Fruit fly (Drosophila melanogaster) whole organism, wandering third instar larva: ENCODE results near the gene CG7542.

Experiments used
- CG9705 ChIP-seq: fragments of 200-800 bp; sonication (Bioruptor generic); optimal IDR thresholded peaks from 2 replicates; lab custom pipeline; 2018; ENCODE audit warnings: missing biosample characterization, mild to moderate bottlenecking, missing genetic modification characterization
- CrebA ChIP-seq: fragments of 200-800 bp; sonication (Bioruptor generic); optimal IDR thresholded peaks from 2 replicates; lab custom pipeline; 2016; ENCODE audit warnings: missing biosample characterization, mild to moderate bottlenecking, missing genetic modification characterization, borderline replicate concordance
- Dfd ChIP-seq: fragments of >200 bp; optimal IDR thresholded peaks from 2 replicates; lab custom pipeline; 2017; ENCODE audit warnings: missing biosample characterization, missing genetic modification characterization
- Dif ChIP-seq: fragments of 200-275, 200-300 bp; sonication (Bioruptor generic); optimal IDR thresholded peaks from 2 replicates; lab custom pipeline; 2018; ENCODE audit warnings: missing biosample characterization, missing genetic modification characterization; ENCODE audit not compliant: partially characterized antibody
- GATAd ChIP-seq: sonication (Bioruptor generic); optimal IDR thresholded peaks from 2 replicates; lab custom pipeline; 2016; ENCODE audit warnings: missing biosample characterization, missing genetic modification characterization
- HLH106 ChIP-seq: fragments of 200-800 bp; optimal IDR thresholded peaks from 3 replicates; lab custom pipeline; 2019; ENCODE audit warnings: missing biosample characterization, mild to moderate bottlenecking, missing genetic modification characterization, moderate library complexity
- Hr78 ChIP-seq: fragments of >200 bp; optimal IDR thresholded peaks from 2 replicates; lab custom pipeline; 2017; ENCODE audit warnings: missing biosample characterization, missing genetic modification characterization
- Hr83 ChIP-seq: fragments of 200-300 bp; sonication (Bioruptor generic); optimal IDR thresholded peaks from 2 replicates; lab custom pipeline; 2016; ENCODE audit warnings: missing biosample characterization, mild to moderate bottlenecking, missing genetic modification characterization, moderate library complexity; ENCODE audit not compliant: poor library complexity, severe bottlenecking
- Mio ChIP-seq: sonication (Bioruptor generic); optimal IDR thresholded peaks from 2 replicates; lab custom pipeline; 2016; ENCODE audit warnings: missing biosample characterization, missing genetic modification characterization
- Myc ChIP-seq: fragments of >200 bp; optimal IDR thresholded peaks from 2 replicates; lab custom pipeline; 2017
- OdsH ChIP-seq: fragments of 200-800 bp; sonication (Bioruptor generic); optimal IDR thresholded peaks from 2 replicates; lab custom pipeline; 2016; ENCODE audit warnings: missing biosample characterization, mild to moderate bottlenecking, missing genetic modification characterization
- Rel ChIP-seq, 2 experiments: fragments of 200-800 bp; sonication (Bioruptor generic) in 1 of 2; optimal IDR thresholded peaks; 2 replicates in 1 of 2; 3 replicates in 1 of 2; lab custom pipeline; 2016 to 2019; ENCODE audit warnings: mild to moderate bottlenecking in 2 of 2, missing biosample characterization in 2 of 2, missing genetic modification characterization in 2 of 2, moderate library complexity in 1 of 2
- Sp1 ChIP-seq: fragments of 200-800 bp; sonication (Bioruptor generic); optimal IDR thresholded peaks from 3 replicates; lab custom pipeline; 2019; ENCODE audit warnings: missing biosample characterization, mild to moderate bottlenecking, missing genetic modification characterization, moderate library complexity
- Vsx2 ChIP-seq: fragments of 200-300, 225-300 bp; sonication (Bioruptor generic); optimal IDR thresholded peaks from 2 replicates; lab custom pipeline; 2018; ENCODE audit warnings: missing biosample characterization, missing genetic modification characterization; ENCODE audit not compliant: partially characterized antibody
- br ChIP-seq: fragments of 200-800 bp; sonication (Bioruptor generic); optimal IDR thresholded peaks from 2 replicates; lab custom pipeline; 2016; ENCODE audit warnings: missing biosample characterization, missing genetic modification characterization
- brk ChIP-seq: fragments of 200-800 bp; sonication (Bioruptor generic); optimal IDR thresholded peaks from 2 replicates; lab custom pipeline; 2016; ENCODE audit warnings: missing biosample characterization, mild to moderate bottlenecking, missing genetic modification characterization
- dl ChIP-seq, 2 experiments: fragments of 175-275, 200-275 bp in 1 of 2; fragments of 200-275 bp in 1 of 2; sonication (Bioruptor generic); optimal IDR thresholded peaks; lab custom pipeline; 2018; ENCODE audit warnings: mild to moderate bottlenecking in 2 of 2, missing biosample characterization in 2 of 2, missing genetic modification characterization in 2 of 2, moderate library complexity in 2 of 2; ENCODE audit not compliant: partially characterized antibody in 2 of 2, insufficient read depth in 1 of 2
- dmrt93B ChIP-seq: fragments of 200-800 bp; sonication (Bioruptor generic); optimal IDR thresholded peaks from 2 replicates; lab custom pipeline; 2018; ENCODE audit warnings: missing biosample characterization, mild to moderate bottlenecking, missing genetic modification characterization
- ey ChIP-seq: fragments of 200-800 bp; sonication (Bioruptor generic); optimal IDR thresholded peaks from 2 replicates; lab custom pipeline; 2016; ENCODE audit warnings: missing biosample characterization, missing genetic modification characterization
- foxo ChIP-seq, 2 experiments: fragments of 200-800 bp; sonication (Bioruptor generic); optimal IDR thresholded peaks; 2 replicates in 1 of 2; 3 replicates in 1 of 2; lab custom pipeline; 2016 to 2017; ENCODE audit warnings: missing biosample characterization in 2 of 2, missing genetic modification characterization in 2 of 2
- fru ChIP-seq: fragments of 200-800 bp; sonication (Bioruptor generic); optimal IDR thresholded peaks from 3 replicates; lab custom pipeline; 2016; ENCODE audit warnings: missing biosample characterization, mild to moderate bottlenecking, missing genetic modification characterization
- h ChIP-seq: fragments of 200-800 bp; sonication (Bioruptor generic); optimal IDR thresholded peaks from 3 replicates; lab custom pipeline; 2016; ENCODE audit warnings: missing biosample characterization, mild to moderate bottlenecking, missing genetic modification characterization
- pan ChIP-seq: fragments of >200 bp; optimal IDR thresholded peaks from 2 replicates; lab custom pipeline; 2017
- psq ChIP-seq: fragments of 200-800 bp; sonication (Bioruptor generic); optimal IDR thresholded peaks from 3 replicates; lab custom pipeline; 2017; ENCODE audit warnings: missing biosample characterization, mild to moderate bottlenecking, missing genetic modification characterization, moderate library complexity
- rgr ChIP-seq: fragments of 200-800 bp; sonication (Bioruptor generic); optimal IDR thresholded peaks from 3 replicates; lab custom pipeline; 2016; ENCODE audit warnings: missing biosample characterization, mild to moderate bottlenecking, missing genetic modification characterization
- sage ChIP-seq: fragments of 200-800 bp; sonication (Bioruptor generic); optimal IDR thresholded peaks from 2 replicates; lab custom pipeline; 2016; ENCODE audit warnings: missing biosample characterization, mild to moderate bottlenecking, missing genetic modification characterization
- sv ChIP-seq: fragments of 200-800 bp; sonication (Bioruptor generic); optimal IDR thresholded peaks from 3 replicates; lab custom pipeline; 2016; ENCODE audit warnings: missing biosample characterization, missing genetic modification characterization
- tai ChIP-seq: sonication (Bioruptor generic); optimal IDR thresholded peaks from 2 replicates; lab custom pipeline; 2016; ENCODE audit warnings: missing biosample characterization, missing genetic modification characterization
- usp ChIP-seq: fragments of >200 bp; optimal IDR thresholded peaks from 2 replicates; lab custom pipeline; 2017; ENCODE audit warnings: missing biosample characterization, missing genetic modification characterization

CG7542 gene

DNA sequence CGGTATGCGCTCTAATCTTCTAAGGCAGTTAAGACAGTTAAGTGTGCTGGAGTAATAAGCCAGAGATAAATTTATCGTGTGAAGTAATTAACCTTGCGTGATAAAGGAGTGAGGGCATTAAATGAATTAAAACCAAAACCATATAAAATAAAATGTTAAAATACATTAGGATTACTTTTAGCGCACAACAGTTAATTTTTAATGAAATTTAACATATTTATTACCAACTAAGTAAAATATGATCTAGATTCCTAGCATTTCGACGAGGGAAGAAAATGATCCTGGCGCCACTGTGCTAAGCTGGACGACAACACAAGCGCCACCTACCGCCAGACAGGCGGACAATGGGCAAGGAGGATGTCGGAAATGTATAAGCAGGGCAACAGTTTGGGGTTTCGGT lies 29.5 kb downstream of the CG7542 start:
- TF ChIP-seq Hr83 (GFP tag; lab: Kevin White, UChicago): peak; percentile 15
- peak; percentile 54 for TF ChIP-seq HLH106 (tag; lab: Kevin White, UChicago)
- TF ChIP-seq Hr78 (GFP tag; lab: Kevin White, UChicago): no peak
- TF ChIP-seq br (GFP tag; lab: Kevin White, UChicago): peak; percentile 25
- peak; percentile 49 for TF ChIP-seq h
- no peak for TF ChIP-seq sv (GFP tag; lab: Kevin White, UChicago)
- TF ChIP-seq dmrt93B (GFP tag; lab: Kevin White, UChicago): peak; percentile 44
- peak; percentile 57 for TF ChIP-seq fru (GFP tag; lab: Kevin White, UChicago)
- peak; percentile 17 for TF ChIP-seq Mio (GFP tag; lab: Kevin White, UChicago)
- TF ChIP-seq rgr: peak; percentile 47
- peak; percentile 42 for TF ChIP-seq Sp1 (GFP tag; lab: Kevin White, UChicago)
- peak; percentile 15 for TF ChIP-seq sage (GFP tag; lab: Kevin White, UChicago)
- TF ChIP-seq brk (GFP tag; lab: Kevin White, UChicago): peak; percentile 30
- peak; percentile 44 for TF ChIP-seq OdsH (GFP tag; lab: Kevin White, UChicago)
- no peak for TF ChIP-seq dl (GFP tag; optimal IDR thresholded peaks at IDR 0.05; lab: Kevin White, UChicago; ENCODE audit: insufficient read depth in 1 of 2, partially characterized antibody in 2 of 2)
- peak; percentile 55 for TF ChIP-seq ey (GFP tag; lab: Kevin White, UChicago)
- peak in 1 of 2 experiments; percentile 59 for TF ChIP-seq foxo (GFP tag; optimal IDR thresholded peaks at IDR 0.05; lab: Kevin White, UChicago)
- TF ChIP-seq tai (GFP tag; lab: Kevin White, UChicago): peak; percentile 31
- TF ChIP-seq pan: no peak
- no peak for TF ChIP-seq usp

DNA sequence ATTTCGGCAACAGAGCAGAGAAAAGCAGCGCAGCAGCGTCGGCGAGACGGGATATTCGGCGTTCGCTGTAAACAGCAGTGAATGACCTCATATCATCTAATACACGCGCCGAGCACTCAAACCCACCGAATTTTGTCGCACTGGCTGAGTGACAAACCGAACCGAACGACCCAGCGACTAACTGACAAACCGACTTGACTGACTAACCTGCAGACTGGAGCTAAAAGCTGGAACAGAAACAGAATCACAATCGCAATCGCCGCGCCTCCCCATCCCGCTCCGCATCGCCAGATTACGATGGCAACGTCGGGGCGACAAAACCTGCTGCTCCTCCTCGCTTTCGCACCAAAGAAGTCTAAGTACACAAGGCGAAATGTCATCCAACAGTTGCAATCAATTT lies 30.0 kb downstream of the CG7542 start:
- TF ChIP-seq Dif (peak; percentile 42), Vsx2 (GFP tag; lab: Kevin White, UChicago) (peak; percentile 73), Sp1 (GFP tag; lab: Kevin White, UChicago) (peak; percentile 11), tai (GFP tag; lab: Kevin White, UChicago) (peak; percentile 36), CrebA (GFP tag; lab: Kevin White, UChicago) (no peak), psq (peak; percentile 17), Hr78 (GFP tag; lab: Kevin White, UChicago) (no peak), h (peak; percentile 62), CG9705 (GFP tag; lab: Kevin White, UChicago) (peak; percentile 11), HLH106 (tag; lab: Kevin White, UChicago) (peak; percentile 38), ey (GFP tag; lab: Kevin White, UChicago) (peak; percentile 26), OdsH (GFP tag; lab: Kevin White, UChicago) (no peak), Rel (GFP tag; optimal IDR thresholded peaks at IDR 0.05; lab: Kevin White, UChicago) (no peak), Rel (tag; optimal IDR thresholded peaks at IDR 0.05; lab: Kevin White, UChicago) (peak; percentile 73)

DNA sequence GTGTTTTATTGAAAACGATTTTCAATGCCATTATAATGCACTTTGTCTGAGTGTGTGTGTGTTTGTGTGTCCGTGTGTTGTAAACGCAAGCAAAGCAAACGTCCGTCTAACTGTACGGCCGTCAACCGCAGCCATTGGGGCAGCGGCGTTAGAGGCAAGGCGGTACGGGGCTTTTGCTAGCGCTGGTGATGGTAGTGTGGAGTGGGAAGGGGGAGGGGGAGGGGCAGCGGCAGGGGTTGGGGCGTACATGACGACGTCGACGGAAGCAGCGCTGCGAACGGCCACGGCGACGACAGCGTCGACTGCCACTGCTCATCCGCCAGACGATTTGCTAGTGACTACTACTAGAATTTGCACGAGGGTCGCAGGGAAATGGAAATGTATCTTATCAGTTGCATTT lies 35.1 kb downstream of the CG7542 start:
- no peak for TF ChIP-seq Rel (GFP tag; optimal IDR thresholded peaks at IDR 0.05; lab: Kevin White, UChicago)
- peak; percentile 80 for TF ChIP-seq Rel (tag; optimal IDR thresholded peaks at IDR 0.05; lab: Kevin White, UChicago)
- TF ChIP-seq CG9705 (GFP tag; lab: Kevin White, UChicago): no peak
- no peak for TF ChIP-seq Hr83 (GFP tag; lab: Kevin White, UChicago)
- TF ChIP-seq OdsH (GFP tag; lab: Kevin White, UChicago): no peak
- no peak for TF ChIP-seq CrebA (GFP tag; lab: Kevin White, UChicago)
- TF ChIP-seq Dfd: peak; percentile 4
- no peak for TF ChIP-seq Hr78 (GFP tag; lab: Kevin White, UChicago)
- no peak for TF ChIP-seq fru (GFP tag; lab: Kevin White, UChicago)
- no peak for TF ChIP-seq Mio (GFP tag; lab: Kevin White, UChicago)
- no peak for TF ChIP-seq dmrt93B (GFP tag; lab: Kevin White, UChicago)
- TF ChIP-seq h: no peak
- no peak for TF ChIP-seq Myc (lab: Kevin White, UChicago)

DNA sequence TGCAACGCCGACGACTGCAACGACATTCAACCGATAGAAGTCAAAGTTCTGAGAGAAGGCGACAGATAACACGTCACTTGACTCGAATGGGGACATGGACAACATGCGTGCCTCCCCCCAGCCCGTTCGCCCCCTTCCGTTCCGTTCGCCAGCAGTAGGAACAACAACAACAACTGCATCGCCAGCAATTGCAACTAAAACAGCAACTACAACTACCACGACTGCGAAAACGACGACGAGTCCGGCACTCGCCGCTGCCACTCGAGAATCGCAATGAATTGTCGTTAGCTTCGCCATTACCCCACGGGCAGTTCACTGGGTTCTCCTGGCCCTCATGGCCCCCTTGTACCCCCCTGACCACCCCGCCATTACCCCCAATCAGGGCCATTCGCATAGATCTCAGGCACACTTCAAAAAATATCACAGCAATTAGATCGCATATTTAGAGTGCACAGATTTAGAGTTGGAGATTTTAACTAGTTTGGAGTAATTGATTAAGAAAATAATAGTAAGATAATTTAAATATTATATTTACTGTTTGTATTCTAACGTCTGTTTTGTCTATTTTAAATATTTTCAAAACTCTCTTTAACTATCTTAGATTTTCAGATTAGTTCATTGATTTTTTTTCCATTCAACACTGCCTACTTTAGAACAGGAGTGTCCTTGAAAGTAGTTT lies 36.9 kb downstream of the CG7542 start:
- TF ChIP-seq dmrt93B (GFP tag; lab: Kevin White, UChicago) (no peak), GATAd (GFP tag; lab: Kevin White, UChicago) (no peak), Hr83 (GFP tag; lab: Kevin White, UChicago) (no peak), Dfd (no peak), h (no peak)
